Fruit fly (Drosophila melanogaster) whole organism, adult: ENCODE results near the gene CG10068.

Experiments
- CG11617 ChIP-seq: fragments of 200-800 bp; sonication (Bioruptor generic); optimal IDR thresholded peaks from 2 replicates; lab custom pipeline; 2017; ENCODE audit warnings: mild to moderate bottlenecking, missing biosample characterization, missing genetic modification reagents, missing genetic modification characterization
- CG12768 ChIP-seq: fragments of 200-800 bp; sonication (Bioruptor generic); optimal IDR thresholded peaks from 2 replicates; lab custom pipeline; 2017; ENCODE audit warnings: missing biosample characterization, missing genetic modification characterization, mild to moderate bottlenecking, moderate library complexity, missing genetic modification reagents
- CG14711 ChIP-seq: fragments of 200-800 bp; sonication (Bioruptor generic); optimal IDR thresholded peaks from 2 replicates; lab custom pipeline; 2018; ENCODE audit warnings: missing biosample characterization, mild to moderate bottlenecking, missing genetic modification characterization, moderate library complexity
- CG1620 ChIP-seq: fragments of 200-800 bp; sonication (Bioruptor generic); optimal IDR thresholded peaks from 2 replicates; lab custom pipeline; 2016; ENCODE audit warnings: missing biosample characterization, missing genetic modification characterization
- CG33017 ChIP-seq: fragments of 200-800 bp; sonication (Bioruptor generic); optimal IDR thresholded peaks from 2 replicates; lab custom pipeline; 2018; ENCODE audit warnings: missing biosample characterization, mild to moderate bottlenecking, missing genetic modification characterization, moderate library complexity
- CG5204 ChIP-seq: fragments of 200-800 bp; sonication (Bioruptor generic); optimal IDR thresholded peaks from 2 replicates; lab custom pipeline; 2016; ENCODE audit warnings: missing biosample characterization, missing genetic modification characterization
- CG7045 ChIP-seq: fragments of 200-800 bp; sonication (Bioruptor generic); optimal IDR thresholded peaks from 2 replicates; lab custom pipeline; 2017; ENCODE audit warnings: missing biosample characterization, mild to moderate bottlenecking, missing genetic modification characterization
- CG7101 ChIP-seq: fragments of 200-800 bp; sonication (Bioruptor generic); optimal IDR thresholded peaks from 2 replicates; lab custom pipeline; 2018; ENCODE audit warnings: missing biosample characterization, mild to moderate bottlenecking, missing genetic modification characterization, moderate library complexity
- Clk ChIP-seq: fragments of 200-800 bp; sonication (Bioruptor generic); optimal IDR thresholded peaks from 2 replicates; lab custom pipeline; 2017; ENCODE audit warnings: missing biosample characterization, missing genetic modification characterization
- Crg-1 ChIP-seq: fragments of 200-800 bp; sonication (Bioruptor generic); optimal IDR thresholded peaks from 2 replicates; lab custom pipeline; 2016; ENCODE audit warnings: missing biosample characterization, missing genetic modification characterization
- Hr96 ChIP-seq: fragments of 200-800 bp; sonication (Bioruptor generic); optimal IDR thresholded peaks from 2 replicates; lab custom pipeline; 2016; ENCODE audit warnings: missing biosample characterization, missing genetic modification characterization
- Mnt ChIP-seq: fragments of 200-800 bp; sonication (Bioruptor generic); optimal IDR thresholded peaks from 2 replicates; lab custom pipeline; 2016; ENCODE audit warnings: missing biosample characterization, mild to moderate bottlenecking, missing genetic modification characterization
- bab1 ChIP-seq: fragments of 200-800 bp; sonication (Bioruptor generic); optimal IDR thresholded peaks from 3 replicates; lab custom pipeline; 2019; ENCODE audit warnings: missing biosample characterization, mild to moderate bottlenecking, missing genetic modification characterization, moderate library complexity
- cic ChIP-seq: fragments of 200-800 bp; sonication (Bioruptor generic); optimal IDR thresholded peaks from 2 replicates; lab custom pipeline; 2017; ENCODE audit warnings: missing biosample characterization, mild to moderate bottlenecking, missing genetic modification characterization, moderate library complexity
- cnc ChIP-seq, 2 experiments: fragments of >200 bp; optimal IDR thresholded peaks; 2 replicates each; lab custom pipeline; 2017
- kay ChIP-seq: fragments of 200-800 bp; sonication (Bioruptor generic); peaks from one replicate; lab custom pipeline; 2016; ENCODE audit warnings: missing biosample characterization, missing genetic modification characterization, borderline replicate concordance
- ovo ChIP-seq: fragments of 200-800 bp; sonication (Bioruptor generic); optimal IDR thresholded peaks from 2 replicates; lab custom pipeline; 2016; ENCODE audit warnings: missing biosample characterization, missing genetic modification characterization
- pad ChIP-seq: fragments of 200-800 bp; sonication (Bioruptor generic); optimal IDR thresholded peaks from 3 replicates; lab custom pipeline; 2017; ENCODE audit warnings: missing biosample characterization, missing genetic modification characterization, mild to moderate bottlenecking, moderate library complexity, missing genetic modification reagents
- tj ChIP-seq: fragments of 200-800 bp; sonication (Bioruptor generic); optimal IDR thresholded peaks from 3 replicates; lab custom pipeline; 2017; ENCODE audit warnings: missing biosample characterization, mild to moderate bottlenecking, missing genetic modification characterization, moderate library complexity
- toe ChIP-seq: fragments of 200-800 bp; sonication (Bioruptor generic); optimal IDR thresholded peaks from 2 replicates; lab custom pipeline; 2016; ENCODE audit warnings: missing biosample characterization, missing genetic modification characterization

CG10068 gene

DNA sequence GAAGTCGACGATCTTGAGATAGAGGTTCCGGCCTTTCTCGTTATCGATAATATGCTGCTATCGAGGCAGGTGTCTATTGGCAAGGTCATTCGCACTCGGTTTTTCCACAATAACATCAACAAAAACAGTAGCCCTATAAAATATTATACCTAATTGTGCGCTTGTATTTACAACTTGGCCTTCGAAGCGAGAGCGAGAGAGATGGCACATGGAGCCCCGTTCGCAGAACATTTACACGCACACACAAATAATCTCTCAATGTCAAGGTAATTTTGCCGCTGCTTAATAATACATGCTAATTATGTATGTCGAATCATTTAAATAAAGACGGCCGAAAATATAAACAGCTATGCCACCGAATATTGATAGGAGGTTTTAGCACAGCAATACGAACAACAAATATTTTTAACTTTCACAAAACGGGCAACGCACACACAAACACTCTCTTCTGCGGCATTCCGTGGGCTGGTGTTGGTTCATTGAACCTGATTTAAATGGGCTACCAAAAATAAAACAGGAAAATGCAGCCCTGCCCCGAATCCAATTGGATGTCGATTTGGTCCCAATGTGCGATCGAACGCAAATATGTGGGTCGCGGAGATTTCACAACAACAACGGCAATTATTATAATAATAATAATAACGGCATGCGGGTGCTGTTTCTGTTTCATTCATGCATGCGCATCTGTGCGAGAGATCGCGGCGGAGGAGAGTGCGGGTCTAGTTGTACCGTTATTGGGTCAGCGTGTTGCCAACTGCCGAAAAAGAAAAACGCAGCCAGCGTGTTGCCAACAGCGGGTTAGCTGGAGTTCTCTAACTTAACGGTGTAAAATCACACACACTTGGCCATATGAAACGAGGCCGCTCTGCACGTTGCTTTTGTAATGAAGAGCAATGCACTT is 5.4 kb downstream of the CG10068 start:
- TF ChIP-seq cnc (optimal IDR thresholded peaks at IDR 0.05; lab: Kevin White, UChicago): no peak
- no peak for TF ChIP-seq CG14711 (tag; lab: Kevin White, UChicago)
- no peak for TF ChIP-seq kay (GFP tag; lab: Kevin White, UChicago)
- TF ChIP-seq Mnt (GFP tag; lab: Kevin White, UChicago): no peak
- TF ChIP-seq cic (GFP tag; lab: Kevin White, UChicago): no peak
- TF ChIP-seq Crg-1 (GFP tag; lab: Kevin White, UChicago): no peak
- TF ChIP-seq Clk (GFP tag; lab: Kevin White, UChicago): no peak
- no peak for TF ChIP-seq Hr96 (GFP tag; lab: Kevin White, UChicago)
- TF ChIP-seq CG11617 (GFP tag; lab: Kevin White, UChicago): no peak
- no peak for TF ChIP-seq CG5204 (GFP tag; lab: Kevin White, UChicago)
- TF ChIP-seq bab1: no peak
- TF ChIP-seq tj (GFP tag; lab: Kevin White, UChicago): peak; percentile 4
- TF ChIP-seq toe (GFP tag; lab: Kevin White, UChicago): no peak
- no peak for TF ChIP-seq CG1620
- no peak for TF ChIP-seq CG33017 (tag; lab: Kevin White, UChicago)
- no peak for TF ChIP-seq CG7045 (GFP tag; lab: Kevin White, UChicago)
- peak; percentile 96 for TF ChIP-seq ovo
- TF ChIP-seq CG12768 (GFP tag; lab: Kevin White, UChicago): no peak
- TF ChIP-seq pad (GFP tag; lab: Kevin White, UChicago): peak; percentile 99
- TF ChIP-seq CG7101: no peak

dm6 chr3R:7117590-7117989 is 10.2 kb downstream of the CG10068 start, which contains the start of gene Mlp84B:
Mlp84B (minus strand) TSS chr3R:7117732.
- TF ChIP-seq Crg-1 (GFP tag; lab: Kevin White, UChicago): no peak
- TF ChIP-seq CG33017 (tag; lab: Kevin White, UChicago): no peak
- TF ChIP-seq CG14711 (tag; lab: Kevin White, UChicago): no peak
- TF ChIP-seq cic (GFP tag; lab: Kevin White, UChicago): no peak
- no peak for TF ChIP-seq CG1620
- no peak for TF ChIP-seq ovo
- no peak for TF ChIP-seq tj (GFP tag; lab: Kevin White, UChicago)
- no peak for TF ChIP-seq CG7101
- TF ChIP-seq CG12768 (GFP tag; lab: Kevin White, UChicago): no peak

DNA sequence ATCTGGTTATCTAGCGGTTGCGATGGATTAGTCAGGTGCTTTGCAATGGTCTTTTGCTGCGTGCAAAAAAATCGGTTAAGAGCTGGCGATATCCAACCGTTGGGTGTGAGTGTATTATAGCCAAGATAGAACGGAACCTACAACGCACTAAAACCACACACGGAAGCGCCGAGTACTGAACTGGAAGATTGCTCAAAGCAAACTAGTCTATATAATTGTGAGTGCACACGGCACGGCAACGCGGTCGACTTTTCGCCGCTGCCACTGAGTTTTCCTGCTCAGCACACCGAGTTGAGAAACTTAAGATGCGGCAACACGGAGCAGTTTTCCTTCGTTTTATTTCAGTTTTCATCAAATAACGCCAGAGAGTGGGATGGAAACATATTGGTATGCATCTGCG is 11.3 kb downstream of the CG10068 start:
- TF ChIP-seq toe (GFP tag; lab: Kevin White, UChicago): no peak
- TF ChIP-seq Hr96 (GFP tag; lab: Kevin White, UChicago): no peak
- no peak for TF ChIP-seq kay (GFP tag; lab: Kevin White, UChicago)
- no peak for TF ChIP-seq bab1
- no peak for TF ChIP-seq CG5204 (GFP tag; lab: Kevin White, UChicago)
- no peak for TF ChIP-seq cic (GFP tag; lab: Kevin White, UChicago)
- TF ChIP-seq Crg-1 (GFP tag; lab: Kevin White, UChicago): no peak
- no peak for TF ChIP-seq Clk (GFP tag; lab: Kevin White, UChicago)
- TF ChIP-seq CG33017 (tag; lab: Kevin White, UChicago): no peak

- TF ChIP-seq Hr96 (GFP tag; lab: Kevin White, UChicago): no peak
- TF ChIP-seq Crg-1 (GFP tag; lab: Kevin White, UChicago): no peak
Measured at dm6 chr3R:7112977-7113376, 14.8 kb downstream of the CG10068 start.

DNA sequence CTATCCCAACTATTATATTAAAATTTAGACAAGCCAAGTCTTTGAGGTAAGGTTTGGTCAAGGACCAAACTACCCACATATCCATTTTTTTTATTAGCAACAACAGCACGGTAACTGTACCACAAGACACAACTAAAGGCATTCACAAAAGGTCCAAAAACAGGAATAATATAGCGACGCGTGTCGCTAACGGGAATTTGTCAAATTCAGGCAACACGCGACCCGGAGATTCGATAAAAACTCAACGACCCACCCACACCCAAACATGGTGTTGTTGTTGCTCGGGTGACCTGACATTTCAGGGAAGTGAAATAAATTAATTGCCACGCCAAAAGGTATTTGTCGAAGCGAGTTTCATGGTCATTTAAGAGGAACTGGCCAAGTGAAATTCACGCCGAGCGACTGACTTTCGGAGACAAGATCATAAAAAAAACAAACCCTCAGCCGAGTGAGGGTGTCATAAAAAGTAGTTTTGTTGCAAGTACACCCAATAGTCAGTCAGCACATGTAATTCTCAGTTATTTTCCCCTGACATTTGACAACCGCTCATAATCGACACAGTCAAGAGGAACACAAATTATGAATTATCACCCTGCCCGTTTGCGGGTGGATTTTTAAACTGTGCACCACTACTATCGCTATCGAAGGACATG is 16.5 kb downstream of the CG10068 start:
- TF ChIP-seq Hr96 (GFP tag; lab: Kevin White, UChicago) (no peak), CG14711 (tag; lab: Kevin White, UChicago) (no peak), CG1620 (no peak), CG12768 (GFP tag; lab: Kevin White, UChicago) (no peak), Crg-1 (GFP tag; lab: Kevin White, UChicago) (no peak), CG5204 (GFP tag; lab: Kevin White, UChicago) (no peak), CG11617 (GFP tag; lab: Kevin White, UChicago) (no peak), bab1 (no peak), CG33017 (tag; lab: Kevin White, UChicago) (no peak), CG7101 (no peak), Mnt (GFP tag; lab: Kevin White, UChicago) (no peak), cnc (optimal IDR thresholded peaks at IDR 0.05; lab: Kevin White, UChicago) (no peak)

DNA sequence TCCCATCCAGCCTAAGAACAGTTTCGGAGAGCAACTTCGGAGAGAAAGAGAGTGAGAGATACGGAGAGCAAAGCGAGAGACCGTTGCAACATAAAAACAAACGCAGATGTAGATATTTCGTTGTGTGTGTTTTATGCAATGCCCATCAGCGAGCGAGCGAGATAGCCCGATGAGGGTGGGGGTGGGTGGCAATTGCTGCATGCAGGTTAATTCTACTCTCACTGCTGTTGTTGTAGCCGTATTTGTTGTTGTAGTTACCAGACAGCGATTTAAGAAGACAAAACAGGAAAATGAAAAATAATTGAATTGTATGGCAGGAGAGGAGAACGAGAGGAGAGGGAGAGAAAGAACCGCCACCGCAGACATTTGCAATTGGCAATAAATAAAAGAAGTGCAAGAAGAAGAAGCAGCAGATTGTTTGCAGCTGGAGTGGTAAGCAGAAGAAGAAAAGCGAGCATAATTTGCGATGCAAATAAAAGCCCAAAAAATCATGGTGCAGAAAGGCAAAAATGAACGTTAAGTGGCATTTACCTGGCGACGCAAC is 18.0 kb downstream of the CG10068 start:
- TF ChIP-seq CG12768 (GFP tag; lab: Kevin White, UChicago) (no peak), CG5204 (GFP tag; lab: Kevin White, UChicago) (no peak), Crg-1 (GFP tag; lab: Kevin White, UChicago) (no peak), bab1 (no peak), tj (GFP tag; lab: Kevin White, UChicago) (no peak), CG1620 (no peak), CG14711 (tag; lab: Kevin White, UChicago) (no peak), CG33017 (tag; lab: Kevin White, UChicago) (no peak), CG7101 (no peak), pad (GFP tag; lab: Kevin White, UChicago) (no peak), Hr96 (GFP tag; lab: Kevin White, UChicago) (no peak), ovo (no peak), CG7045 (GFP tag; lab: Kevin White, UChicago) (no peak), Clk (GFP tag; lab: Kevin White, UChicago) (no peak), cnc (optimal IDR thresholded peaks at IDR 0.05; lab: Kevin White, UChicago) (no peak), toe (GFP tag; lab: Kevin White, UChicago) (no peak), Mnt (GFP tag; lab: Kevin White, UChicago) (no peak), kay (GFP tag; lab: Kevin White, UChicago) (no peak), CG11617 (GFP tag; lab: Kevin White, UChicago) (no peak), cic (GFP tag; lab: Kevin White, UChicago) (no peak)
